Fruit fly (Drosophila melanogaster): Measurements from ENCODE around the gene CG3308.
A peak's percentile ranks its signal among the peaks of the same experiment; 100 is the strongest.

CG3308 gene

DNA sequence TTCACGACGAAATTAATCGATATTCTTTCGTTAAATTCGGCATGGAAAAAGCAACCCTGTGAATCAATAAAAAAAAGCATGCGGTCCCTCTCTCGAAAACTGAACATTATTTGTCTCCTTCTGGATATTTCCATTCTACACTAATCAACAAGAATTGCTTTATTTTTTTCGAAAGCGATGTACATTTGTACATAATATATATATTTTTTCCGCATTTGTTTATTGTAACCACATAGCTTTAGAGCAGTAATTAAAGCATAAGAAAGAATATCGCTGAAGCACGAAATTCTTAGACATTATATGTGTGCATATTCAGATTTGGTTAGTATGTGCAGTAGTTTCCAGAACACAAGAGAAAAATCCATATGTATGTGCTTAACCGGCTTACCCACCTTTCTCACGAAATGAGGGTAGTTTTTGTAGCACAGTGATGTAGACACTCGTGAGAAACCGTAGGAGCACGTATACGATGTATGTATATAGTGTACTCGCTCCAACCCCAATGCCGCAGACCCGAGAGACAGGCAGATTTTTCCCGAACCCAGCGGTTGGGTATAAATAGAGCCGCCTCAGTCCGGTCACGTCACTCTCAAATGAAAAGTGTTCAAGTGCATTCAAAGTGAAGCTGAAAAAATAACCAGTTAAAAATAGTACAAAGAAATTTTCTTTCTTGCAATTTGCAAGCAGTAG, 22.6 kb upstream of the CG3308 start (continued):
- no peak for TF ChIP-seq wor (GFP tag; IDR thresholded peaks at IDR 0.05)
- TF ChIP-seq CG30431 (GFP tag; optimal IDR thresholded peaks at IDR 0.05) = peak; percentile 68
- TF ChIP-seq ATbp (GFP tag; optimal IDR thresholded peaks at IDR 0.05) = peak; percentile 56
- no peak for TF ChIP-seq MBD-R2 (GFP tag; IDR thresholded peaks at IDR 0.05)
- TF ChIP-seq fd96Cb (tag; optimal IDR thresholded peaks at IDR 0.05) = peak; percentile 83
- no peak for TF ChIP-seq jumu (GFP tag; optimal IDR thresholded peaks at IDR 0.05)
- TF ChIP-seq Adf1 (GFP tag; IDR thresholded peaks at IDR 0.05) = no peak
- TF ChIP-seq CG8281 (tag; optimal IDR thresholded peaks at IDR 0.05) = peak; percentile 74
- peak; percentile 87 for TF ChIP-seq Nf-YC (tag; optimal IDR thresholded peaks at IDR 0.05)
- no peak for TF ChIP-seq dan (GFP tag; IDR thresholded peaks at IDR 0.05)
- TF ChIP-seq Abd-B (GFP tag; optimal IDR thresholded peaks at IDR 0.05) = peak; percentile 83
- TF ChIP-seq CG17802 (tag; optimal IDR thresholded peaks at IDR 0.05) = no peak
- peak; percentile 73 for TF ChIP-seq CG18764 (GFP tag; optimal IDR thresholded peaks at IDR 0.05)
- TF ChIP-seq CG6175 (GFP tag; IDR thresholded peaks at IDR 0.05) = no peak
- peak; percentile 91 for TF ChIP-seq abd-A (tag; optimal IDR thresholded peaks at IDR 0.05)
- no peak for TF ChIP-seq E2f2 (GFP tag; IDR thresholded peaks at IDR 0.05)
- peak in 1 of 2 experiments; percentile 46 for TF ChIP-seq insv (GFP tag; optimal IDR thresholded peaks at IDR 0.05)
- no peak for TF ChIP-seq tgo (GFP tag; IDR thresholded peaks at IDR 0.05)
- TF ChIP-seq BtbVII (GFP tag; optimal IDR thresholded peaks at IDR 0.05) = peak; percentile 93
- no peak for TF ChIP-seq sc (optimal IDR thresholded peaks at IDR 0.05)
- peak; percentile 69 for TF ChIP-seq sc (GFP tag; optimal IDR thresholded peaks at IDR 0.05)
- TF ChIP-seq gsb-n (tag; optimal IDR thresholded peaks at IDR 0.05) = no peak
- peak; percentile 57 for TF ChIP-seq CG16863 (GFP tag; optimal IDR thresholded peaks at IDR 0.05)
- TF ChIP-seq Usf (GFP tag; optimal IDR thresholded peaks at IDR 0.05) = peak; percentile 81
- no peak for TF ChIP-seq rib (GFP tag; IDR thresholded peaks at IDR 0.05)
- TF ChIP-seq Hand (GFP tag; optimal IDR thresholded peaks at IDR 0.05) = peak; percentile 90
- TF ChIP-seq CG7928 (GFP tag; optimal IDR thresholded peaks at IDR 0.05) = peak; percentile 40
- peak; percentile 69 for TF ChIP-seq pros (GFP tag; optimal IDR thresholded peaks at IDR 0.05)
- peak; percentile 22 for TF ChIP-seq eyg (GFP tag; optimal IDR thresholded peaks at IDR 0.05)
- peak; percentile 91 for TF ChIP-seq Med (GFP tag)
- peak in 1 of 2 experiments; percentile 98 for TF ChIP-seq eve (GFP tag; optimal IDR thresholded peaks at IDR 0.05)
- peak; percentile 79 for TF ChIP-seq Sox102F (GFP tag; optimal IDR thresholded peaks at IDR 0.05)
- peak; percentile 80 for TF ChIP-seq Six4 (GFP tag; optimal IDR thresholded peaks at IDR 0.05)
- no peak for TF ChIP-seq Mes4 (GFP tag; optimal IDR thresholded peaks at IDR 0.05)
- peak; percentile 62 for TF ChIP-seq bab2 (GFP tag; optimal IDR thresholded peaks at IDR 0.05)
- peak; percentile 67 for TF ChIP-seq Gug (GFP tag; IDR thresholded peaks at IDR 0.05)
- TF ChIP-seq Antp (GFP tag; optimal IDR thresholded peaks at IDR 0.05) = no peak
- no peak for TF ChIP-seq row (GFP tag; IDR thresholded peaks at IDR 0.05)
- TF ChIP-seq Hr78 (GFP tag; optimal IDR thresholded peaks at IDR 0.05) = peak in 1 of 2 experiments; percentile 65
- TF ChIP-seq CG2889 (GFP tag; IDR thresholded peaks at IDR 0.05) = no peak
- TF ChIP-seq CG7372 (GFP tag; IDR thresholded peaks at IDR 0.05) = no peak
- peak; percentile 86 for TF ChIP-seq CG9727 (GFP tag; optimal IDR thresholded peaks at IDR 0.05)
- TF ChIP-seq Hey (tag; optimal IDR thresholded peaks at IDR 0.05) = no peak
- no peak for TF ChIP-seq ham (GFP tag; IDR thresholded peaks at IDR 0.05)
- peak; percentile 84 for TF ChIP-seq lilli (GFP tag; optimal IDR thresholded peaks at IDR 0.05)
- no peak for TF ChIP-seq CG2199 (GFP tag; IDR thresholded peaks at IDR 0.05)
- TF ChIP-seq CG17328 (GFP tag; IDR thresholded peaks at IDR 0.05) = no peak
- peak; percentile 91 for TF ChIP-seq lbe (GFP tag; optimal IDR thresholded peaks at IDR 0.05)
- TF ChIP-seq Hr39 (optimal IDR thresholded peaks at IDR 0.05) = no peak
- peak; percentile 39 for TF ChIP-seq CG3163 (GFP tag; optimal IDR thresholded peaks at IDR 0.05)
- peak; percentile 14 for TF ChIP-seq slou (GFP tag; optimal IDR thresholded peaks at IDR 0.05)
